Worm (Caenorhabditis elegans): Measurements from ENCODE around the gene T03F6.9.

T03F6.9 gene

ce11 chrIII:13370980-13371379, at the start of gene T03F6.9:
T03F6.9 (minus strand) TSS chrIII:13371080.
- TF ChIP-seq gei-17 (GFP tag; optimal IDR thresholded peaks at IDR 0.05) = no peak
- TF ChIP-seq bed-1 (GFP tag; IDR thresholded peaks at IDR 0.05) = no peak
- no peak for TF ChIP-seq lsy-27 (tag; optimal IDR thresholded peaks at IDR 0.05; ENCODE audit: borderline replicate concordance, insufficient read depth)
- no peak for TF ChIP-seq nhr-90 (tag; optimal IDR thresholded peaks at IDR 0.05)
- TF ChIP-seq unc-130 (GFP tag; optimal IDR thresholded peaks at IDR 0.05) = no peak
- TF ChIP-seq ztf-18 (tag; optimal IDR thresholded peaks at IDR 0.05) = no peak
- no peak for TF ChIP-seq C17E4.6 (GFP tag; IDR thresholded peaks at IDR 0.05)
- TF ChIP-seq aptf-3 (GFP tag; IDR thresholded peaks at IDR 0.05) = no peak
- TF ChIP-seq mcd-1 (GFP tag; IDR thresholded peaks at IDR 0.05) = no peak
- TF ChIP-seq B0261.1 (tag; optimal IDR thresholded peaks at IDR 0.05) = no peak
- no peak for TF ChIP-seq Y95B8A.8 (GFP tag; IDR thresholded peaks at IDR 0.05)
- TF ChIP-seq ama-1 (optimal IDR thresholded peaks at IDR 0.05) = no peak
- TF ChIP-seq ama-1 (GFP tag; optimal IDR thresholded peaks at IDR 0.05) = no peak
- no peak for TF ChIP-seq lir-1 (GFP tag; conservative IDR thresholded peaks at IDR 0.05)

DNA sequence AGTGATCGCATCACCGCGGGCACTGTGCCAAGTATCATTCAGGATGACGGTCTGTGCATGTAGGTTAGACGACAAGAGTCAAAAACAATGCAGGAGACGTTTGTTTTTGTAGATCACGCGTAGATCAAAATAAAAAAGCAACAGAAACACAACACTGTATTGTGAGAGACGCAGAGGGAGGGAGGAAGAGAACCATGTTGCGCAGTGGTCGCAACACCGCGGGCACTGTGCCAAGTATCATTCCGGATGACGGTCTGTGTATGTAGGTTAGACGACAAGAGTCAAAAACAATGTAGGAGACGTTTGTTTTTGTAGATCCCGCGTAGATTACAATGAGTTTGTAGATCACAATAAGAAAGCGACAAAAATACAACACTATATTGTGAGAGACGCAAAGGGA, 48.1 kb upstream of the T03F6.9 start:
- TF ChIP-seq die-1 (tag; optimal IDR thresholded peaks at IDR 0.05) (peak; percentile 76), efl-1 (GFP tag; optimal IDR thresholded peaks at IDR 0.05) (peak; percentile 43), xnd-1 (tag; optimal IDR thresholded peaks at IDR 0.05) (peak; percentile 34), madf-6 (GFP tag; IDR thresholded peaks at IDR 0.05) (peak; percentile 57), snpc-1.3 (tag; optimal IDR thresholded peaks at IDR 0.05; ENCODE audit: insufficient read depth) (no peak), F49E8.2 (tag; optimal IDR thresholded peaks at IDR 0.05; ENCODE audit: insufficient read depth) (no peak), F52B5.7 (tag; optimal IDR thresholded peaks at IDR 0.05) (no peak), D2030.7 (GFP tag; IDR thresholded peaks at IDR 0.05) (0 out of 2 replicates have a peak, but pooled peaks have one; percentile 21), lin-54 (GFP tag; optimal IDR thresholded peaks at IDR 0.05) (no peak), hmg-1.2 (GFP tag; IDR thresholded peaks at IDR 0.05) (peak; percentile 59; the same call in 1 of the 2 replicates), lsl-1 (GFP tag; optimal IDR thresholded peaks at IDR 0.05) (peak; percentile 3), sdz-38 (tag; optimal IDR thresholded peaks at IDR 0.05) (no peak), madf-10 (tag; optimal IDR thresholded peaks at IDR 0.05) (no peak), mes-4 (tag; optimal IDR thresholded peaks at IDR 0.05) (no peak), Y79H2A.3 (GFP tag; conservative IDR thresholded peaks at IDR 0.05) (no peak)

ce11 chrIII:13411202-13411601, 40.3 kb upstream of the T03F6.9 start:
- no peak for TF ChIP-seq madf-8 (GFP tag; conservative IDR thresholded peaks at IDR 0.05)
- no peak for TF ChIP-seq ztf-3 (GFP tag; optimal IDR thresholded peaks at IDR 0.05)
- no peak for TF ChIP-seq aptf-3 (GFP tag; IDR thresholded peaks at IDR 0.05)
- TF ChIP-seq F52B5.7 (tag; optimal IDR thresholded peaks at IDR 0.05) = peak; percentile 10
- no peak for TF ChIP-seq K12H6.12 (tag; optimal IDR thresholded peaks at IDR 0.05)
- TF ChIP-seq ztf-25 (GFP tag; IDR thresholded peaks at IDR 0.05) = no peak
- TF ChIP-seq sptf-2 (GFP tag; optimal IDR thresholded peaks at IDR 0.05) = no peak
- TF ChIP-seq nfya-2 (GFP tag; IDR thresholded peaks at IDR 0.05) = no peak
- TF ChIP-seq lin-54 (GFP tag; optimal IDR thresholded peaks at IDR 0.05) = peak; percentile 22
- TF ChIP-seq Y53F4B.3 (GFP tag; IDR thresholded peaks at IDR 0.05) = no peak
- TF ChIP-seq sea-2 (GFP tag; IDR thresholded peaks at IDR 0.05) = no peak
- no peak for TF ChIP-seq ztf-6 (GFP tag; IDR thresholded peaks at IDR 0.05)
- peak; percentile 31 to 43 for TF ChIP-seq rec-8 (tag; optimal IDR thresholded peaks at IDR 0.05)
- no peak for TF ChIP-seq efl-1 (GFP tag; optimal IDR thresholded peaks at IDR 0.05)
- TF ChIP-seq madf-6 (GFP tag; IDR thresholded peaks at IDR 0.05) = peak; percentile 52
- TF ChIP-seq cebp-2 (GFP tag; IDR thresholded peaks at IDR 0.05) = no peak
- no peak for TF ChIP-seq ceh-58 (GFP tag; IDR thresholded peaks at IDR 0.05)
- peak; percentile 40 for TF ChIP-seq snpc-4 (GFP tag; optimal IDR thresholded peaks at IDR 0.05)
- TF ChIP-seq snpc-4 (tag; optimal IDR thresholded peaks at IDR 0.05) = no peak
- no peak for TF ChIP-seq Y53G8AR.9 (GFP tag; conservative IDR thresholded peaks at IDR 0.05)
- TF ChIP-seq ZK185.1 (tag; optimal IDR thresholded peaks at IDR 0.05; ENCODE audit: poor library complexity, severe bottlenecking) = peak; percentile 62
- TF ChIP-seq attf-3 (GFP tag; conservative IDR thresholded peaks at IDR 0.05) = no peak
- TF ChIP-seq attf-6 (GFP tag; IDR thresholded peaks at IDR 0.05) = no peak
